Worm (Caenorhabditis elegans) whole organism, L4 larva: ENCODE measurements around the gene C10E2.5.

Experiments
- F10B5.3 ChIP-seq: sonication (generic microtip); optimal IDR thresholded peaks from 2 replicates; lab custom pipeline; 2016; ENCODE audit warnings: mild to moderate bottlenecking, missing genetic modification characterization, missing compliant biosample characterization
- F26F4.8 ChIP-seq: fragments of 200-800 bp; sonication (Bioruptor generic); conservative IDR thresholded peaks from 2 replicates; pipeline ENCODE4 v1.3.6; 2022; ENCODE audit warnings: missing genetic modification characterization, missing compliant biosample characterization
- T26A8.4 ChIP-seq: fragments of 200-800 bp; sonication (Bioruptor generic); IDR thresholded peaks from 2 replicates; pipeline ENCODE4 v1.3.6; 2022; ENCODE audit warnings: missing genetic modification characterization, missing compliant biosample characterization
- Y105C5A.15 ChIP-seq: fragments of 200-800 bp; sonication (Bioruptor generic); IDR thresholded peaks from 2 replicates; pipeline ENCODE4 v1.3.6; 2022; ENCODE audit warnings: missing genetic modification characterization, missing compliant biosample characterization
- ZK546.5 ChIP-seq, 2 experiments: sonication (generic microtip); optimal IDR thresholded peaks; 2 replicates each; lab custom pipeline; 2017; ENCODE audit warnings: missing biosample characterization in 2 of 2, missing genetic modification characterization in 2 of 2
- aha-1 ChIP-seq: fragments of 150-350 bp; peaks from one replicate; lab custom pipeline; 2014; ENCODE audit warnings: missing biosample characterization, missing genetic modification characterization
- ama-1 ChIP-seq: fragments of 150-350 bp; optimal IDR thresholded peaks from 2 replicates; lab custom pipeline; 2014; ENCODE audit warnings: inconsistent platforms, mixed read lengths
- arid-1 ChIP-seq: fragments of 200-800 bp; sonication (Bioruptor generic); conservative IDR thresholded peaks from 2 replicates; pipeline ENCODE4 v1.3.6; 2022; ENCODE audit warnings: missing genetic modification reagents, missing genetic modification characterization, missing compliant biosample characterization
- ceh-20 ChIP-seq: fragments of 200-800 bp; sonication (Bioruptor generic); IDR thresholded peaks from 2 replicates; pipeline ENCODE4 v1.3.6; 2022; ENCODE audit warnings: missing genetic modification reagents, missing genetic modification characterization, missing compliant biosample characterization
- ceh-28 ChIP-seq: fragments of 150-350 bp; optimal IDR thresholded peaks from 2 replicates; lab custom pipeline; 2014; ENCODE audit warnings: missing biosample characterization, missing genetic modification reagents, missing genetic modification characterization
- ceh-32 ChIP-seq: sonication (generic microtip); optimal IDR thresholded peaks from 2 replicates; lab custom pipeline; 2016; ENCODE audit warnings: mild to moderate bottlenecking, missing genetic modification characterization, missing compliant biosample characterization; ENCODE audit not compliant: poor library complexity
- ceh-62 ChIP-seq: sonication (generic microtip); optimal IDR thresholded peaks from 2 replicates; lab custom pipeline; 2017; ENCODE audit warnings: missing biosample characterization, missing genetic modification characterization
- daf-8 ChIP-seq: fragments of 200-800 bp; sonication (Bioruptor generic); IDR thresholded peaks from 2 replicates; pipeline ENCODE4 v1.3.6; 2022; ENCODE audit warnings: missing genetic modification characterization, missing compliant biosample characterization
- dmd-8 ChIP-seq: fragments of 200-800 bp; sonication (Bioruptor generic); IDR thresholded peaks from 2 replicates; pipeline ENCODE4 v1.3.6; 2022; ENCODE audit warnings: missing genetic modification characterization, missing compliant biosample characterization
- duxl-1 ChIP-seq: sonication (generic microtip); optimal IDR thresholded peaks from 2 replicates; lab custom pipeline; 2016; ENCODE audit warnings: mild to moderate bottlenecking, missing genetic modification characterization, moderate library complexity, missing compliant biosample characterization; ENCODE audit not compliant: poor library complexity
- dve-1 ChIP-seq: sonication (generic microtip); optimal IDR thresholded peaks from 2 replicates; lab custom pipeline; 2017; ENCODE audit warnings: antibody characterized with exemption, mild to moderate bottlenecking, missing genetic modification characterization, missing compliant biosample characterization; ENCODE audit not compliant: insufficient read depth
- fkh-10 ChIP-seq: fragments of 150-350 bp; optimal IDR thresholded peaks from 2 replicates; lab custom pipeline; 2014; ENCODE audit warnings: missing biosample characterization, missing genetic modification reagents, missing genetic modification characterization
- hif-1 ChIP-seq, 2 experiments: sonication (generic microtip); optimal IDR thresholded peaks; 2 replicates each; lab custom pipeline; 2016 to 2017; ENCODE audit warnings: missing compliant biosample characterization in 2 of 2, missing genetic modification characterization in 2 of 2, missing genetic modification reagents in 2 of 2, missing genotype in 2 of 2, mild to moderate bottlenecking in 1 of 2
- hlh-11 ChIP-seq: fragments of 200-800 bp; sonication (Bioruptor generic); optimal IDR thresholded peaks from 2 replicates; lab custom pipeline; 2018; ENCODE audit warnings: mild to moderate bottlenecking, missing genetic modification characterization, missing compliant biosample characterization
- hlh-30 ChIP-seq: sonication (generic microtip); optimal IDR thresholded peaks from 2 replicates; lab custom pipeline; 2017; ENCODE audit warnings: antibody characterized with exemption, mild to moderate bottlenecking, missing genetic modification characterization, missing compliant biosample characterization; ENCODE audit not compliant: insufficient read depth
- jun-1 ChIP-seq: fragments of 150-350 bp; optimal IDR thresholded peaks from 2 replicates; lab custom pipeline; 2014; ENCODE audit warnings: missing biosample characterization, missing genetic modification reagents, missing genetic modification characterization
- lin-1 ChIP-seq: fragments of 200-800 bp; sonication (Bioruptor generic); IDR thresholded peaks from 2 replicates; pipeline ENCODE4 v1.3.6; 2022; ENCODE audit warnings: missing genetic modification reagents, missing genetic modification characterization, missing compliant biosample characterization
- lin-13 ChIP-seq: fragments of 150-350 bp; optimal IDR thresholded peaks from 2 replicates; lab custom pipeline; 2014; ENCODE audit warnings: missing biosample characterization, missing genetic modification reagents, missing genetic modification characterization
- lin-15B ChIP-seq: fragments of 150-350 bp; sonication (generic microtip); optimal IDR thresholded peaks from 3 replicates; lab custom pipeline; 2014; ENCODE audit warnings: missing biosample characterization, missing genetic modification characterization
- lin-39 ChIP-seq: fragments of 150-350 bp; optimal IDR thresholded peaks from 2 replicates; lab custom pipeline; 2014; ENCODE audit warnings: missing biosample characterization, missing genetic modification reagents, missing genetic modification characterization
- lir-3 ChIP-seq: sonication (generic microtip); optimal IDR thresholded peaks from 2 replicates; lab custom pipeline; 2016; ENCODE audit warnings: mild to moderate bottlenecking, missing genetic modification characterization, missing compliant biosample characterization
- lsy-2 ChIP-seq, 2 experiments: fragments of 150-350 bp in 1 of 2; sonication (generic microtip) in 1 of 2; optimal IDR thresholded peaks; 2 replicates each; lab custom pipeline; 2014 to 2017; ENCODE audit warnings: missing biosample characterization in 2 of 2, missing genetic modification characterization in 2 of 2
- madf-5 ChIP-seq, 2 experiments: fragments of 200-800 bp; sonication (Bioruptor generic); IDR thresholded peaks; 2 replicates each; pipeline ENCODE4 v1.3.6; 2022; ENCODE audit warnings: missing compliant biosample characterization in 2 of 2, missing genetic modification characterization in 2 of 2
- mdl-1 ChIP-seq, 2 experiments: fragments of 150-350 bp in 1 of 2; sonication (generic microtip) in 1 of 2; optimal IDR thresholded peaks; 2 replicates each; lab custom pipeline; 2014 to 2017; ENCODE audit warnings: missing biosample characterization in 2 of 2, missing genetic modification characterization in 2 of 2
- mdt-29 ChIP-seq: fragments of 200-800 bp; sonication (Bioruptor generic); IDR thresholded peaks from 2 replicates; pipeline ENCODE4 v1.3.6; 2022; ENCODE audit warnings: missing genetic modification reagents, missing genetic modification characterization, missing compliant biosample characterization
- nhr-102 ChIP-seq: sonication (generic microtip); optimal IDR thresholded peaks from 2 replicates; lab custom pipeline; 2016; ENCODE audit warnings: mild to moderate bottlenecking, missing genetic modification characterization, moderate library complexity, missing compliant biosample characterization
- nhr-48 ChIP-seq: sonication (generic microtip); optimal IDR thresholded peaks from 2 replicates; lab custom pipeline; 2016; ENCODE audit warnings: mild to moderate bottlenecking, missing genetic modification characterization, missing compliant biosample characterization
- php-3 ChIP-seq: fragments of 200-800 bp; sonication (Bioruptor generic); IDR thresholded peaks from 2 replicates; pipeline ENCODE4 v1.3.6; 2022; ENCODE audit warnings: missing genetic modification reagents, missing genetic modification characterization, missing compliant biosample characterization
- rbr-2 ChIP-seq: sonication (generic microtip); optimal IDR thresholded peaks from 2 replicates; lab custom pipeline; 2016; ENCODE audit warnings: missing genotype, missing genetic modification characterization, missing compliant biosample characterization
- saeg-2 ChIP-seq: fragments of 200-800 bp; sonication (Bioruptor generic); IDR thresholded peaks from 2 replicates; pipeline ENCODE4 v1.3.6; 2022; ENCODE audit warnings: missing genetic modification reagents, missing genetic modification characterization, missing compliant biosample characterization
- sdz-12 ChIP-seq: fragments of 200-800 bp; sonication (Bioruptor generic); optimal IDR thresholded peaks from 2 replicates; lab custom pipeline; 2018; ENCODE audit warnings: mild to moderate bottlenecking, missing genetic modification characterization, missing compliant biosample characterization
- skn-1 ChIP-seq: fragments of 150-350 bp; optimal IDR thresholded peaks from 2 replicates; lab custom pipeline; 2014; ENCODE audit warnings: missing biosample characterization, missing genetic modification characterization
- snpc-1.2 ChIP-seq: fragments of 200-800 bp; sonication (Bioruptor generic); IDR thresholded peaks from 2 replicates; pipeline ENCODE4 v1.3.6; 2022; ENCODE audit warnings: missing genetic modification reagents, missing genetic modification characterization, missing compliant biosample characterization
- spr-3 ChIP-seq: fragments of 200-800 bp; sonication (Bioruptor generic); optimal IDR thresholded peaks from 2 replicates; lab custom pipeline; 2018; ENCODE audit warnings: mild to moderate bottlenecking, missing genetic modification characterization, missing compliant biosample characterization
- tag-97 ChIP-seq: fragments of 200-800 bp; sonication (Bioruptor generic); IDR thresholded peaks from 2 replicates; pipeline ENCODE4 v1.3.6; 2022; ENCODE audit warnings: missing genetic modification characterization, missing compliant biosample characterization
- tra-1 ChIP-seq: fragments of 200-800 bp; sonication (Bioruptor generic); IDR thresholded peaks from 2 replicates; pipeline ENCODE4 v1.3.6; 2022; ENCODE audit warnings: missing genetic modification reagents, missing genetic modification characterization, missing compliant biosample characterization
- unc-130 ChIP-seq: sonication (generic microtip); optimal IDR thresholded peaks from 2 replicates; lab custom pipeline; 2016; ENCODE audit warnings: missing genetic modification reagents, missing genetic modification characterization, missing compliant biosample characterization
- vab-7 ChIP-seq: fragments of 200-800 bp; sonication (Bioruptor generic); IDR thresholded peaks from 2 replicates; pipeline ENCODE4 v1.3.6; 2022; ENCODE audit warnings: missing genetic modification reagents, missing genetic modification characterization, missing compliant biosample characterization
- zfp-2 ChIP-seq: sonication (generic microtip); optimal IDR thresholded peaks from 2 replicates; lab custom pipeline; 2016; ENCODE audit warnings: mild to moderate bottlenecking, missing genetic modification characterization, missing compliant biosample characterization
- zfp-3 ChIP-seq: fragments of 200-800 bp; sonication (Bioruptor generic); conservative IDR thresholded peaks from 2 replicates; pipeline ENCODE4 v1.3.6; 2022; ENCODE audit warnings: missing genetic modification reagents, missing genetic modification characterization, missing compliant biosample characterization
- zip-2 ChIP-seq: fragments of 150-350 bp; optimal IDR thresholded peaks from 2 replicates; lab custom pipeline; 2014; ENCODE audit warnings: missing biosample characterization, missing genetic modification characterization
- ztf-7 ChIP-seq: fragments of 150-350 bp; optimal IDR thresholded peaks from 2 replicates; lab custom pipeline; 2014; ENCODE audit warnings: missing biosample characterization, missing genetic modification characterization

C10E2.5 gene

ce11 chrX:16731167-16731566 is 23.2 kb downstream of the C10E2.5 start:
- TF ChIP-seq nhr-102 (no peak), aha-1 (peak; percentile 87)
- TF ChIP-seq, all 104 proteins: peak for 1

- TF ChIP-seq hlh-11 (tag; lab: Kevin White, UChicago) (no peak), F10B5.3 (tag; lab: Kevin White, UChicago) (no peak), nhr-48 (tag; lab: Kevin White, UChicago) (no peak), skn-1 (tag; lab: Kevin White, UChicago) (no peak), nhr-102 (no peak), arid-1 (GFP tag; lab: Robert Waterston, UW) (no peak), vab-7 (GFP tag; lab: Robert Waterston, UW) (no peak), spr-3 (GFP tag; lab: Kevin White, UChicago) (no peak), zfp-3 (GFP tag; lab: Robert Waterston, UW) (no peak), mdt-29 (GFP tag; lab: Robert Waterston, UW) (no peak), fkh-10 (GFP tag; lab: Kevin White, UChicago) (no peak), dve-1 (no peak), madf-5 (GFP tag; IDR thresholded peaks at IDR 0.05; lab: Robert Waterston, UW) (no peak), zip-2 (tag; lab: Kevin White, UChicago) (no peak)
- TF ChIP-seq, all 104 proteins: peak for 0
Observed at ce11 chrX:16729259-16729658, 25.1 kb downstream of the C10E2.5 start, which contains the start of gene hda-4. TSS of gene hda-4 (plus strand) at chrX:16729559.

DNA sequence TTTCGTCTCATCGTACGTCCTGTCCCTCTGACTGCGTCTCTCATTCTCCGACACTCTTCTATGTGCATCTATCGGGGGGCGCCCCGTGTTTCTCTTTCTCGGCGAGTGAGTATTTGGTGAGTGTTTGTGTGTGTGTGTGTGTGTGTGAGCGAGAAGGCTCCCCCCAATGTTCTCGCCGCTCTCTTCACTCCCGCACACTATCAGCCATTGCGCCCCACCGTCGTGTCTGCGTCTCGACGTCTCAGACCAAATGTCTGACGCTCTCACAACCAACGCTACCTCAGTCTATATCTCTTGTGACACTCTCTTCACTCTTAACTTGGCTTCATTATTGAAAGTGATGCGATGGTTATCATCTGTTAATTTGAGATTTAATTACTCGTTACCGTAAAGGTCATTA is 27.5 kb downstream of the C10E2.5 start:
- TF ChIP-seq rbr-2: peak; percentile 94
- TF ChIP-seq zip-2 (tag; lab: Kevin White, UChicago): no peak
- no peak for TF ChIP-seq F26F4.8
- TF ChIP-seq mdl-1 (tag; optimal IDR thresholded peaks at IDR 0.05; lab: Kevin White, UChicago): peak; percentile 95 to 96
- no peak for TF ChIP-seq skn-1 (tag; lab: Kevin White, UChicago)
- TF ChIP-seq jun-1 (tag; lab: Kevin White, UChicago): peak; percentile 87
- TF ChIP-seq saeg-2 (GFP tag; lab: Robert Waterston, UW): peak; percentile 80; the same call in 1 of the 2 replicates
- TF ChIP-seq hlh-30 (tag; lab: Kevin White, UChicago): peak; percentile 95
- peak in 1 of 2 experiments; percentile 6 for TF ChIP-seq ZK546.5 (tag; optimal IDR thresholded peaks at IDR 0.05; lab: Kevin White, UChicago)
- TF ChIP-seq T26A8.4 (GFP tag; lab: Robert Waterston, UW): peak; percentile 91
- peak; percentile 63 for TF ChIP-seq lin-13 (GFP tag; lab: Kevin White, UChicago)
- peak; percentile 92 for TF ChIP-seq tra-1 (GFP tag; lab: Robert Waterston, UW)
- peak; percentile 67 for TF ChIP-seq snpc-1.2 (GFP tag; lab: Robert Waterston, UW)
- no peak for TF ChIP-seq lin-15B (tag; lab: Kevin White, UChicago)
- TF ChIP-seq ztf-7: peak; percentile 54
- no peak for TF ChIP-seq ceh-62 (tag; lab: Kevin White, UChicago)
- TF ChIP-seq ama-1 (lab: Kevin White, UChicago): peak; percentile 5
- peak; percentile 86 for TF ChIP-seq lin-1 (GFP tag; lab: Robert Waterston, UW)
- 0 out of 2 replicates have a peak, but pooled peaks have one; percentile 49 for TF ChIP-seq dmd-8 (GFP tag; lab: Robert Waterston, UW)
- TF ChIP-seq unc-130: no peak
- no peak for TF ChIP-seq tag-97 (GFP tag; lab: Robert Waterston, UW)
- TF ChIP-seq lir-3 (tag; lab: Kevin White, UChicago): no peak
- no peak for TF ChIP-seq lin-39
- no peak for TF ChIP-seq sdz-12 (GFP tag; lab: Kevin White, UChicago)
- peak; percentile 81 to 88 for TF ChIP-seq lsy-2 (tag; optimal IDR thresholded peaks at IDR 0.05; lab: Kevin White, UChicago)
- no peak for TF ChIP-seq madf-5 (GFP tag; IDR thresholded peaks at IDR 0.05; lab: Robert Waterston, UW)
- TF ChIP-seq ceh-32 (tag; lab: Kevin White, UChicago): peak; percentile 32
- no peak for TF ChIP-seq duxl-1 (tag; lab: Kevin White, UChicago)
- peak; percentile 28 for TF ChIP-seq zfp-2 (tag; lab: Kevin White, UChicago)
- TF ChIP-seq hif-1 (tag; optimal IDR thresholded peaks at IDR 0.05; lab: Kevin White, UChicago): peak; percentile 42 to 89
- peak; percentile 90 for TF ChIP-seq nhr-48 (tag; lab: Kevin White, UChicago)
- peak; percentile 52; the same call in 1 of the 2 replicates for TF ChIP-seq php-3 (GFP tag; lab: Robert Waterston, UW)
- TF ChIP-seq Y105C5A.15 (GFP tag; lab: Robert Waterston, UW): no peak
- TF ChIP-seq ceh-20: peak; percentile 92
- TF ChIP-seq ceh-28 (tag; lab: Kevin White, UChicago): peak; percentile 62
- no peak for TF ChIP-seq daf-8 (GFP tag; lab: Robert Waterston, UW)
